Fruit fly (Drosophila melanogaster): ENCODE results near the gene Ubx.

Gene Ubx

dm6 chr3R:16643591-16643990, 90.6 kb downstream of the Ubx start, which contains the start of gene Arl6IP1:
Gene Arl6IP1, plus strand, starts transcription at chr3R:16643605.
- TF ChIP-seq CG12299 (tag; optimal IDR thresholded peaks at IDR 0.05), result no peak
- TF ChIP-seq hkb (optimal IDR thresholded peaks at IDR 0.05), result no peak
- no peak for TF ChIP-seq hkb (GFP tag; IDR thresholded peaks at IDR 0.05)
- TF ChIP-seq ci (GFP tag; IDR thresholded peaks at IDR 0.05), result 0 out of 3 replicates have a peak, but pooled peaks have one; percentile 19
- TF ChIP-seq CG42726 (GFP tag; IDR thresholded peaks at IDR 0.05; ENCODE audit: partially characterized antibody), result peak; percentile 52; the same call in 1 of the 2 replicates
- peak; percentile 66; the same call in 2 of the 3 replicates for TF ChIP-seq CG34224 (GFP tag; IDR thresholded peaks at IDR 0.05; ENCODE audit: partially characterized antibody)
- TF ChIP-seq HmgZ (tag; optimal IDR thresholded peaks at IDR 0.05), result peak; percentile 7
- TF ChIP-seq Bteb2 (GFP tag; optimal IDR thresholded peaks at IDR 0.05), result no peak
- TF ChIP-seq CG7556 (GFP tag; optimal IDR thresholded peaks at IDR 0.05), result no peak
- peak; percentile 59 for TF ChIP-seq trem (tag; optimal IDR thresholded peaks at IDR 0.05)
- TF ChIP-seq CG2129 (GFP tag; IDR thresholded peaks at IDR 0.05; ENCODE audit: partially characterized antibody), result 0 out of 2 replicates have a peak, but pooled peaks have one; percentile 16
- TF ChIP-seq Bgb (GFP tag; IDR thresholded peaks at IDR 0.05; ENCODE audit: partially characterized antibody), result peak; percentile 61
- peak; percentile 31 for TF ChIP-seq CG15601 (tag; optimal IDR thresholded peaks at IDR 0.05)
- TF ChIP-seq CG17829 (tag; optimal IDR thresholded peaks at IDR 0.05), result peak; percentile 15
- TF ChIP-seq sob (GFP tag; IDR thresholded peaks at IDR 0.05), result 0 out of 2 replicates have a peak, but pooled peaks have one; percentile 26
- peak; percentile 67 for TF ChIP-seq CG4617 (GFP tag; optimal IDR thresholded peaks at IDR 0.05; ENCODE audit: borderline replicate concordance)
- peak; percentile 34; the same call in 1 of the 2 replicates for TF ChIP-seq unc-4 (GFP tag; IDR thresholded peaks at IDR 0.05; ENCODE audit: partially characterized antibody)
- peak; percentile 80 for TF ChIP-seq z (GFP tag; IDR thresholded peaks at IDR 0.05)
- peak; percentile 39; the same call in 1 of the 2 replicates for TF ChIP-seq amos (GFP tag; IDR thresholded peaks at IDR 0.05; ENCODE audit: partially characterized antibody)
- TF ChIP-seq CG34376 (GFP tag; optimal IDR thresholded peaks at IDR 0.05), result peak; percentile 8
- TF ChIP-seq Ets97D (GFP tag; optimal IDR thresholded peaks at IDR 0.05), result peak; percentile 76
- TF ChIP-seq CG12744 (GFP tag; optimal IDR thresholded peaks at IDR 0.05), result no peak
- peak; percentile 84 for TF ChIP-seq pzg (GFP tag; optimal IDR thresholded peaks at IDR 0.05)
- TF ChIP-seq CG2116 (GFP tag; optimal IDR thresholded peaks at IDR 0.05), result peak; percentile 99
- TF ChIP-seq MESR4 (GFP tag; optimal IDR thresholded peaks at IDR 0.05), result peak; percentile 72
- TF ChIP-seq bbx (GFP tag; IDR thresholded peaks at IDR 0.05; ENCODE audit: partially characterized antibody), result peak; percentile 67
- no peak for TF ChIP-seq Dbx (GFP tag; IDR thresholded peaks at IDR 0.05)
- no peak for TF ChIP-seq CG9437 (GFP tag; optimal IDR thresholded peaks at IDR 0.05)
- peak in 1 of 3 experiments; percentile 39 for TF ChIP-seq Stat92E (GFP tag; optimal IDR thresholded peaks at IDR 0.05)
- peak; percentile 88 for TF ChIP-seq Dref (GFP tag; IDR thresholded peaks at IDR 0.05)
- peak; percentile 56 for TF ChIP-seq Scr (GFP tag; IDR thresholded peaks at IDR 0.05; ENCODE audit: partially characterized antibody)
- TF ChIP-seq tx (GFP tag; optimal IDR thresholded peaks at IDR 0.05), result no peak
- TF ChIP-seq CG16813 (GFP tag; IDR thresholded peaks at IDR 0.05; ENCODE audit: partially characterized antibody), result peak; percentile 19; the same call in 1 of the 3 replicates
- TF ChIP-seq lab (GFP tag; optimal IDR thresholded peaks at IDR 0.05), result no peak
- no peak for TF ChIP-seq NK7.1 (GFP tag; optimal IDR thresholded peaks at IDR 0.05)
- peak; percentile 35 for TF ChIP-seq sens (GFP tag)
- no peak for TF ChIP-seq vfl (GFP tag; optimal IDR thresholded peaks at IDR 0.05)
- TF ChIP-seq Sin3A (optimal IDR thresholded peaks at IDR 0.05), result peak; percentile 36
- TF ChIP-seq CG18599 (GFP tag; optimal IDR thresholded peaks at IDR 0.05), result no peak
- no peak for TF ChIP-seq vnd (GFP tag; IDR thresholded peaks at IDR 0.05; ENCODE audit: partially characterized antibody)
- no peak for TF ChIP-seq CG32532 (GFP tag; IDR thresholded peaks at IDR 0.05)
- peak; percentile 58 for TF ChIP-seq CG15514 (GFP tag; optimal IDR thresholded peaks at IDR 0.05)
- TF ChIP-seq onecut (GFP tag; IDR thresholded peaks at IDR 0.05), result peak; percentile 97
- no peak for TF ChIP-seq Abd-B (GFP tag; optimal IDR thresholded peaks at IDR 0.05)
- TF ChIP-seq CG3838 (GFP tag; optimal IDR thresholded peaks at IDR 0.05), result no peak
- peak; percentile 52 for TF ChIP-seq phol (tag; optimal IDR thresholded peaks at IDR 0.05)
- TF ChIP-seq Ets65A (GFP tag), result no peak
- TF ChIP-seq MBD-R2 (GFP tag; IDR thresholded peaks at IDR 0.05), result peak; percentile 91
- peak; percentile 57 for TF ChIP-seq HLH4C (GFP tag; IDR thresholded peaks at IDR 0.05; ENCODE audit: partially characterized antibody)

All from whole organism, embryonic.